Fruit fly (Drosophila melanogaster) whole organism, prepupa: Measurements from ENCODE around the gene Rdh.

Experiments
- CG10631 ChIP-seq: fragments of 200-800 bp; sonication (Bioruptor generic); optimal IDR thresholded peaks from 2 replicates; lab custom pipeline; 2016; ENCODE audit warnings: missing biosample characterization, missing genetic modification characterization
- CG10669 ChIP-seq: fragments of 200-800 bp; sonication (Bioruptor generic); optimal IDR thresholded peaks from 3 replicates; lab custom pipeline; 2018; ENCODE audit warnings: missing biosample characterization, mild to moderate bottlenecking, missing genetic modification characterization, moderate library complexity
- CG34406 ChIP-seq: fragments of 200-800 bp; sonication (Bioruptor generic); optimal IDR thresholded peaks from 3 replicates; lab custom pipeline; 2016; ENCODE audit warnings: missing biosample characterization, missing genetic modification characterization
- CG6163 ChIP-seq: fragments of 200-800 bp; sonication (Bioruptor generic); IDR thresholded peaks from 3 replicates; pipeline ENCODE4 v1.3.6; 2022; ENCODE audit warnings: missing biosample characterization, missing genetic modification characterization
- CG8319 ChIP-seq: fragments of 200-800 bp; sonication (Bioruptor generic); optimal IDR thresholded peaks from 3 replicates; lab custom pipeline; 2016; ENCODE audit warnings: missing biosample characterization, missing genetic modification characterization
- Eip75B ChIP-seq: fragments of 200-800 bp; sonication (Bioruptor generic); optimal IDR thresholded peaks from 3 replicates; lab custom pipeline; 2016; ENCODE audit warnings: missing biosample characterization, missing genetic modification characterization
- Hr38 ChIP-seq: sonication (Bioruptor generic); optimal IDR thresholded peaks from 2 replicates; lab custom pipeline; 2016; ENCODE audit warnings: missing biosample characterization, missing genetic modification characterization
- OdsH ChIP-seq: fragments of 200-800 bp; sonication (Bioruptor generic); optimal IDR thresholded peaks from 3 replicates; lab custom pipeline; 2016; ENCODE audit warnings: missing biosample characterization, missing genetic modification characterization
- achi ChIP-seq: fragments of 200-800 bp; sonication (Bioruptor generic); optimal IDR thresholded peaks from 3 replicates; lab custom pipeline; 2016; ENCODE audit warnings: missing biosample characterization, missing genetic modification characterization
- vri ChIP-seq: fragments of 200-800 bp; sonication (Bioruptor generic); optimal IDR thresholded peaks from 3 replicates; lab custom pipeline; 2016; ENCODE audit warnings: missing biosample characterization, mild to moderate bottlenecking, missing genetic modification characterization

DNA sequence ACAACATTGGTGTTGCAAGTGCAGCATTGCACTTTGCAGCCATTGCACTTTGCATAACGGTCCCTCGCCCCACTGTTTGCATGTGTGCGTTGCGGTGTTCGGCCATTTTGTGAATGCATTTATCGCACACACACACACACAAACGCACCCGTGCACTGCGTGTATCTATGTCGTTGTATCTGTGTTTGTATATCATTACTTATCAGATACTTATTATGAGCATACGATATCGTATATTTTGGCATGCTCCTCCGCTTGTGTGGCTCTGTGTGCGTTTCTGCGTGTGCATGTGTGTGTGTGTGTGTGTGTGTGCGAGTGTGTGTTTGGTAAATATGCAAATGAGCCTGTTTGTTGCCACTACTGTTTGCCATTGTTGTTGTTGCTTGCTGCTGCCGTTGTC lies 51.6 kb downstream of the Rdh start:
- TF ChIP-seq CG8319 (GFP tag; lab: Kevin White, UChicago), result no peak
- TF ChIP-seq CG10669 (GFP tag; lab: Kevin White, UChicago), result no peak
- TF ChIP-seq CG10631 (GFP tag; lab: Kevin White, UChicago), result no peak
- TF ChIP-seq OdsH (GFP tag; lab: Kevin White, UChicago), result no peak
- TF ChIP-seq CG34406, result no peak
- TF ChIP-seq CG6163 (GFP tag; lab: Robert Waterston, UW), result no peak
- TF ChIP-seq vri (GFP tag; lab: Kevin White, UChicago), result no peak
- TF ChIP-seq Hr38 (GFP tag; lab: Kevin White, UChicago), result no peak
- no peak for TF ChIP-seq Eip75B (GFP tag; lab: Kevin White, UChicago)
- TF ChIP-seq achi (GFP tag; lab: Kevin White, UChicago), result no peak
